Fruit fly (Drosophila melanogaster) whole organism: Measurements from ENCODE around the gene baf.

Experiments used
- Dll ChIP-seq: fragments of >200 bp; optimal IDR thresholded peaks from 2 replicates; lab custom pipeline; 2017
- usp ChIP-seq: fragments of >200 bp; optimal IDR thresholded peaks from 2 replicates; lab custom pipeline; 2017; ENCODE audit warnings: missing biosample characterization, missing genetic modification characterization, mixed read lengths

DNA sequence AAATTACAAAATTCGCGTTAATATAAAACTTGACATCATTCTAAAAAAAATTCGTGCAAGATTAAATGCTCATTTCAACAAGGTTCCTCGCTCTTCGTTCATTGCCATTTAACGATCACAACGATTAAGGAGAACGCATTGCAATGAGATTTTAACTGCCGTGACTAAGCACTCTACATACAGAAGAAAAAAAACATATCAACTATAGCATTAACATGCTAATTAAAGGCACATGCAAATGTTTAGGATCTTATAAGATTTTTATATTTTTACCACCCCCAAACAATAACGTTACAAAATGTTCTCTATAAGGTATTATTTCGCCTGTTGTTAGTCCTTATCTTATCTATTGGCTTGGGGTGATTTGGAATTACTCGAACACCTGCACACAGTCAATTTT lies 38.5 kb upstream of the baf start:
- no peak for TF ChIP-seq usp (GFP tag; lab: Kevin White, UChicago)
- TF ChIP-seq Dll (lab: Kevin White, UChicago), result no peak
